Fruit fly (Drosophila melanogaster) whole organism, adult: ENCODE results near the gene Pcyt2.

Experiments used
- CG7045 ChIP-seq: fragments of 200-800 bp; sonication (Bioruptor generic); optimal IDR thresholded peaks from 2 replicates; lab custom pipeline; 2017; ENCODE audit warnings: missing biosample characterization, mild to moderate bottlenecking, missing genetic modification characterization
- bab1 ChIP-seq: fragments of 200-800 bp; sonication (Bioruptor generic); optimal IDR thresholded peaks from 3 replicates; lab custom pipeline; 2019; ENCODE audit warnings: missing biosample characterization, mild to moderate bottlenecking, missing genetic modification characterization, moderate library complexity
- ovo ChIP-seq: fragments of 200-800 bp; sonication (Bioruptor generic); optimal IDR thresholded peaks from 2 replicates; lab custom pipeline; 2016; ENCODE audit warnings: missing biosample characterization, missing genetic modification characterization
- toe ChIP-seq: fragments of 200-800 bp; sonication (Bioruptor generic); optimal IDR thresholded peaks from 2 replicates; lab custom pipeline; 2016; ENCODE audit warnings: missing biosample characterization, missing genetic modification characterization

DNA sequence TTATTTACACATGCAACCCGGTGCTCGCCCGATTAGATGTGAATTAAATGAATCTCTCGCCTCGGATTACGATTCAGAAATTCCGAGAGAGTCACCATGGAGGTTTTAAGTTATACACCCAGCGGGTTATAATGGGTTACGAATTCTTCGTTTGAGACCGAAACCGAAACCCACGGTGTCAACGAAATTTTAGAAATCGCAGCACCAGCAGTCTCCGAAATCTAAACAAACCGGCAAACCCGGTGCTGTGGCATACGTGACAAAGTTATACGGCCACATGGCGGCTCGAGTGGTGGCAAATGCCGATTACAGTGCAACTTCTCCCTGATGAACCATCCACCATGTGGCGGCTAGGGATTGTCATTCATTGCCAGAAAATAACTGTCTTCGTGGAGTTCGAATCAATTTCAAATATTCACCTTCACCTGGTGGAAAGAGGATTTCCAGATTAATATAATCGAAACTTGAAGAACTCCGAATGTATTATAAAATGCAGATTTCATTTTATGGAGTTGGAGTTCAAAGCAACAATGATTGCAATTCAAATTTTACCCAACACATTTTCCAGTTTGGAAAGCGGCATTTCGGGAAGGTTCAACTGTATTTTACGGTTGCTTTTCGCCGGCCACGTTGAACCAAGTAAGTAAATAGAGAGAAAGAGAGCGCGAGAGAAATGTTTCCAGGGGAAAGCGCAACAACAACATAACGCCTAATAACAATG is 37.3 kb upstream of the Pcyt2 start:
- TF ChIP-seq ovo (GFP tag; lab: Kevin White, UChicago) (no peak), CG7045 (GFP tag; lab: Kevin White, UChicago) (peak; percentile 26), bab1 (GFP tag; lab: Kevin White, UChicago) (peak; percentile 82), toe (GFP tag; lab: Kevin White, UChicago) (no peak)
